Worm (Caenorhabditis elegans): ENCODE measurements around the gene srg-9.

srg-9 gene

DNA sequence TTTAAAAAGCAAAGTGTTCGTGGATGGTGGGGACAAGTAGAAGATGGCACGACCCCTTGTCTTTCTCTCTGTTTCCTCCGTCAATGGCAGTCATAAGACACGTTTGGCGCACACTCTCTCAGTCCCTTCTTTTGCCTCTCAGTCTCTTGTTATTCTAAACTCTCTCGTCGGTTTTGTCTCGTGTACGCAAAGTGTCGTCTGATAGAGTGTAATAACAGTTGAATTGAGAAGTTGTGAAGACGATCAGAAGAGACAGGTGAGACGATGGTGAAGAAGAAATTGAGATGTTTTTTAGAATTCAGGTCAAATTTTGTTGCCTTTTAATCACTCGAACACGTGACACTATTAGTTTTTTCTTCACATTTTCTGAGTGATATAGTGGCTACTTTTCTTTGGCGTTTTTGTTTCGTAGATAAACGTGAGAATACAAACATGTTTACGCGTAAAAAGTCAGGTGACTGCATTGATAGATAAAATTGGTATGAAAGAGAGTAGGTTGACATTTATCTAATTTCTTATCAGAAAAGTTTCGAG is 46.6 kb upstream of the srg-9 start, which contains the start of gene F47D12.9 (continued):
- TF ChIP-seq C06A6.2 (GFP tag; conservative IDR thresholded peaks at IDR 0.05) (0 out of 2 replicates have a peak, but pooled peaks have one; percentile 26), athp-1 (tag; optimal IDR thresholded peaks at IDR 0.05) (no peak), lin-35 (GFP tag; optimal IDR thresholded peaks at IDR 0.05) (no peak), lin-26 (GFP tag; IDR thresholded peaks at IDR 0.05) (0 out of 2 replicates have a peak, but pooled peaks have one; percentile 38), sea-2 (GFP tag; IDR thresholded peaks at IDR 0.05) (no peak), snpc-4 (GFP tag; optimal IDR thresholded peaks at IDR 0.05) (no peak), snpc-4 (tag; optimal IDR thresholded peaks at IDR 0.05) (peak in 2 of 4 experiments; percentile 8 to 39), repo-1 (tag; optimal IDR thresholded peaks at IDR 0.05) (no peak), T07F8.4 (tag; optimal IDR thresholded peaks at IDR 0.05) (no peak), Y53F4B.3 (GFP tag; IDR thresholded peaks at IDR 0.05) (no peak), dox-1 (GFP tag; IDR thresholded peaks at IDR 0.05) (peak; percentile 62; the same call in 1 of the 2 replicates), mxl-1 (tag; optimal IDR thresholded peaks at IDR 0.05) (no peak), chd-7 (tag; optimal IDR thresholded peaks at IDR 0.05) (peak; percentile 14), B0035.1 (tag; optimal IDR thresholded peaks at IDR 0.05) (no peak), ekl-4 (GFP tag; IDR thresholded peaks at IDR 0.05) (peak; percentile 45; the same call in 1 of the 2 replicates), lin-40 (tag; optimal IDR thresholded peaks at IDR 0.05) (peak; percentile 81), ceh-27 (GFP tag; optimal IDR thresholded peaks at IDR 0.05) (peak; percentile 78), ceh-40 (GFP tag; IDR thresholded peaks at IDR 0.05) (no peak), fkh-3 (tag; optimal IDR thresholded peaks at IDR 0.05) (no peak), hsf-1 (GFP tag; IDR thresholded peaks at IDR 0.05) (no peak), cebp-1 (GFP tag; IDR thresholded peaks at IDR 0.05) (no peak), cebp-1 (tag; optimal IDR thresholded peaks at IDR 0.05) (peak; percentile 74), ccch-3 (GFP tag; optimal IDR thresholded peaks at IDR 0.05) (no peak), nfyb-1 (GFP tag; IDR thresholded peaks at IDR 0.05) (peak; percentile 48; the same call in 1 of the 2 replicates), B0336.3 (GFP tag; IDR thresholded peaks at IDR 0.05) (peak; percentile 46; the same call in 1 of the 2 replicates), snpc-1.1 (tag; optimal IDR thresholded peaks at IDR 0.05; ENCODE audit: insufficient read depth) (no peak), madf-3 (GFP tag; IDR thresholded peaks at IDR 0.05) (no peak), F23B12.7 (tag; optimal IDR thresholded peaks at IDR 0.05; ENCODE audit: insufficient read depth) (peak; percentile 22), atf-7 (tag; optimal IDR thresholded peaks at IDR 0.05) (no peak), T26A5.8 (tag; optimal IDR thresholded peaks at IDR 0.05) (no peak), K12H6.12 (tag; optimal IDR thresholded peaks at IDR 0.05) (peak; percentile 82), lin-54 (GFP tag; optimal IDR thresholded peaks at IDR 0.05) (peak; percentile 16), B0261.1 (tag; optimal IDR thresholded peaks at IDR 0.05) (no peak), ztf-28 (GFP tag; IDR thresholded peaks at IDR 0.05) (no peak)

DNA sequence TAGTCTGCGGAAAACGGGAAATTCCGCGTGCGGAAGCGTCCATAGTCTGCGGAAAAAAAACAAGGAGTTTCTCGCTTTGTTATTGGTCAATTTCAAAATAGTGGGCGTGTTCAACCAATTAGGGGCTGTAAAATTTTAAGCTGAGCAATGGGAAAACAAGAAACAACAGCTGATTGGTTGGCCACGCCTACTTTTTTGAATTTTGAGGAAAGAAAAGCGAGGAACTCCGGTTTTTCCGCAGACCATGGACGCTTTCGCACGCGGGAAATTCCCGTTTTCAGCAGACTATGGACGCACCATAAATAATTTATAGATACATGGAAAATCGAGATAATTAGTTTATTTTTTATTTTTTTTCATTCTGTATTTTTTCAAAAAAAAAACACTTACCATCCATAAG is 45.1 kb upstream of the srg-9 start:
- peak; percentile 76 for TF ChIP-seq nfyb-1 (GFP tag; IDR thresholded peaks at IDR 0.05)

DNA sequence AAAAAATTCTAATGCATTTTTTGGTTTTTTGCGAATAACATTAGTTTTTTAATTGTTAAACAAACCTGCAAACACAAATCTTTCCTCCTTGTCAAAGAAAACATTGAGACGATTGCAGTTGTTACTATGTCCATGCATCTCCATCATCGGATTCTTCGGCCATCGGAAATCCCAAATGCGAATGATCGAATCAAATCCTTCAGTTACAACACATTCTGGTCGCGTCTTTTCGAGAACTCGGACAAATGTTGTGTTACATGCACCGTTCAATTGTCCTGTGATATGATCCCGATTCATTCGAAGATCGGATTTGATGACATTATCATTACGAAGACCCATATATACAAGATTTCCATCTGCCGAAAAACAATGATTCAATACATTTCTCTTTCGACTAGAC is 43.7 kb upstream of the srg-9 start:
- no peak for TF ChIP-seq fkh-3 (tag; optimal IDR thresholded peaks at IDR 0.05)
- no peak for TF ChIP-seq lin-26 (GFP tag; IDR thresholded peaks at IDR 0.05)
- TF ChIP-seq ztf-18 (tag; optimal IDR thresholded peaks at IDR 0.05), result no peak
- no peak for TF ChIP-seq attf-3 (GFP tag; conservative IDR thresholded peaks at IDR 0.05)
- TF ChIP-seq gei-17 (GFP tag; optimal IDR thresholded peaks at IDR 0.05), result no peak
- no peak for TF ChIP-seq athp-1 (tag; optimal IDR thresholded peaks at IDR 0.05)
- TF ChIP-seq lsy-27 (tag; optimal IDR thresholded peaks at IDR 0.05; ENCODE audit: borderline replicate concordance, insufficient read depth), result no peak
